Worm (Caenorhabditis elegans) whole organism, late embryonic: ENCODE measurements around the gene Y6G8.15.

Experiments
- F13H6.1 ChIP-seq: sonication (generic microtip); optimal IDR thresholded peaks from 2 replicates; lab custom pipeline; 2016; ENCODE audit warnings: missing genetic modification characterization, missing compliant biosample characterization
- ceh-19 ChIP-seq: fragments of 200-800 bp; sonication (Bioruptor generic); optimal IDR thresholded peaks from 2 replicates; lab custom pipeline; 2018; ENCODE audit warnings: mild to moderate bottlenecking, missing genetic modification characterization, missing compliant biosample characterization
- che-1 ChIP-seq: sonication (generic microtip); optimal IDR thresholded peaks from 2 replicates; lab custom pipeline; 2016; ENCODE audit warnings: mild to moderate bottlenecking, missing genetic modification characterization, missing compliant biosample characterization
- elt-4 ChIP-seq: sonication (generic microtip); optimal IDR thresholded peaks from 2 replicates; lab custom pipeline; 2016; ENCODE audit warnings: missing genetic modification characterization, missing compliant biosample characterization
- ets-4 ChIP-seq: sonication (generic microtip); optimal IDR thresholded peaks from 2 replicates; lab custom pipeline; 2016; ENCODE audit warnings: missing genetic modification characterization, missing compliant biosample characterization
- eyg-1 ChIP-seq: sonication (generic microtip); optimal IDR thresholded peaks from 2 replicates; lab custom pipeline; 2016; ENCODE audit warnings: missing genotype, missing genetic modification characterization, missing compliant biosample characterization
- fkh-10 ChIP-seq: fragments of 150-350 bp; optimal IDR thresholded peaks from 2 replicates; lab custom pipeline; 2014; ENCODE audit warnings: missing biosample characterization, missing genetic modification reagents, missing genetic modification characterization
- nfya-1 ChIP-seq: sonication (generic microtip); optimal IDR thresholded peaks from 2 replicates; lab custom pipeline; 2017; ENCODE audit warnings: missing genetic modification characterization, mild to moderate bottlenecking, missing compliant biosample characterization, antibody characterized with exemption, moderate library complexity
- pag-3 ChIP-seq: sonication (generic microtip); optimal IDR thresholded peaks from 2 replicates; lab custom pipeline; 2016; ENCODE audit warnings: missing compliant biosample characterization, missing genetic modification characterization, borderline replicate concordance
- ref-2 ChIP-seq: sonication (generic microtip); optimal IDR thresholded peaks from 2 replicates; lab custom pipeline; 2016; ENCODE audit warnings: missing genetic modification characterization, missing compliant biosample characterization
- rnt-1 ChIP-seq: sonication (generic microtip); optimal IDR thresholded peaks from 2 replicates; lab custom pipeline; 2016; ENCODE audit warnings: missing genetic modification characterization, missing compliant biosample characterization

DNA sequence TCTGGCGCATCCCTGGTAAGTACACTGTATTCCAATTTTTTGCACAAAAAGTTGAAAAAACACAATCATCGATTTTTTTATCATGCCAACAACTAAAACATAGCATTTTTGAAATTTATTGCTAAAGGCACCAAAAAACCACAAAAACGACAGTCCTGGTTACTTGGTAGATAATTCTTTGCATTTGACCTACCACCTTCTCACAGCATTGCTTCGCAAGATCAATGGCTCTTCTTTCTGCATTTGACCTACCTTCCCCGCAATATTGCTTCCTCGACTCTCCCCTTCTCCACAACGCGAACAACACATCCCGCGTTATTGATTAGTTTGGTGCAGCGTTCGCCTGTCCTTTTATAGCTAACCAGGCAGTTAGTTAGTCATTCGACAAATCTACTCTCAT lies 8.9 kb downstream of the Y6G8.15 start, which contains the start of gene ztf-25:
- no peak for TF ChIP-seq ets-4
- no peak for TF ChIP-seq ref-2 (tag; lab: Kevin White, UChicago)
- no peak for TF ChIP-seq elt-4
- no peak for TF ChIP-seq fkh-10 (GFP tag; lab: Kevin White, UChicago)
- TF ChIP-seq nfya-1 (tag; lab: Kevin White, UChicago): no peak
- TF ChIP-seq eyg-1: no peak
- TF ChIP-seq rnt-1: no peak
- TF ChIP-seq F13H6.1: no peak
- no peak for TF ChIP-seq che-1 (tag; lab: Kevin White, UChicago)
- TF ChIP-seq pag-3: no peak
- no peak for TF ChIP-seq ceh-19 (GFP tag; lab: Kevin White, UChicago)
